Worm (Caenorhabditis elegans): ENCODE measurements around the gene nadk-2.
A peak's percentile ranks its signal among the peaks of the same experiment; 100 is the strongest.

Gene nadk-2

ce11 chrII:12053486-12053885, 4.1 kb downstream of the nadk-2 start (continued):
- TF ChIP-seq lin-11 (tag; optimal IDR thresholded peaks at IDR 0.05) = no peak
- no peak for TF ChIP-seq blmp-1 (tag; optimal IDR thresholded peaks at IDR 0.05; ENCODE audit: insufficient read depth)
- no peak for TF ChIP-seq R02D3.7 (tag; optimal IDR thresholded peaks at IDR 0.05)
- no peak for TF ChIP-seq lin-39 (tag; optimal IDR thresholded peaks at IDR 0.05)
- TF ChIP-seq C34F6.9 (tag; optimal IDR thresholded peaks at IDR 0.05) = no peak

- TF ChIP-seq ama-1 (optimal IDR thresholded peaks at IDR 0.05) = peak; percentile 76
- TF ChIP-seq peb-1 (tag; optimal IDR thresholded peaks at IDR 0.05) = no peak
Measured at ce11 chrII:12054150-12054549, 4.8 kb downstream of the nadk-2 start.

ce11 chrII:12054558-12054957, 5.2 kb downstream of the nadk-2 start:
- TF ChIP-seq fos-1 (tag; optimal IDR thresholded peaks at IDR 0.05) (no peak), nhr-25 (tag; optimal IDR thresholded peaks at IDR 0.05) (peak; percentile 14), ama-1 (optimal IDR thresholded peaks at IDR 0.05) (peak; percentile 50), sma-9 (GFP tag; optimal IDR thresholded peaks at IDR 0.05) (no peak), sma-9 (tag; optimal IDR thresholded peaks at IDR 0.05) (no peak)

ce11 chrII:12055408-12056140, 6.2 kb downstream of the nadk-2 start:
- no peak for TF ChIP-seq mbf-1 (tag; optimal IDR thresholded peaks at IDR 0.05)
- peak; percentile 5 for TF ChIP-seq lin-13 (GFP tag; optimal IDR thresholded peaks at IDR 0.05)
- no peak for TF ChIP-seq elt-3 (tag; optimal IDR thresholded peaks at IDR 0.05)

- TF ChIP-seq sma-3 (GFP tag; optimal IDR thresholded peaks at IDR 0.05) = peak; percentile 18
- TF ChIP-seq blmp-1 (tag; optimal IDR thresholded peaks at IDR 0.05; ENCODE audit: insufficient read depth) = no peak
- TF ChIP-seq R02D3.7 (tag; optimal IDR thresholded peaks at IDR 0.05) = no peak
- TF ChIP-seq sem-4 (tag; optimal IDR thresholded peaks at IDR 0.05) = no peak
- TF ChIP-seq ceh-82 (tag; optimal IDR thresholded peaks at IDR 0.05) = no peak
- no peak for TF ChIP-seq ztf-4 (tag; optimal IDR thresholded peaks at IDR 0.05)
- no peak for TF ChIP-seq alr-1 (tag; optimal IDR thresholded peaks at IDR 0.05)
- TF ChIP-seq ama-1 (optimal IDR thresholded peaks at IDR 0.05) = peak; percentile 34
- TF ChIP-seq nhr-77 (tag; optimal IDR thresholded peaks at IDR 0.05) = no peak
Measured at ce11 chrII:12058298-12058697, 8.9 kb downstream of the nadk-2 start.

ce11 chrII:12059872-12060271, 10.5 kb downstream of the nadk-2 start:
- TF ChIP-seq peb-1 (tag; optimal IDR thresholded peaks at IDR 0.05) (no peak), nhr-21 (tag; optimal IDR thresholded peaks at IDR 0.05) (peak; percentile 6), nhr-25 (tag; optimal IDR thresholded peaks at IDR 0.05) (peak; percentile 56)

- TF ChIP-seq lin-39 (tag; optimal IDR thresholded peaks at IDR 0.05) = no peak
- no peak for TF ChIP-seq mbf-1 (tag; optimal IDR thresholded peaks at IDR 0.05)
- no peak for TF ChIP-seq sma-3 (GFP tag; optimal IDR thresholded peaks at IDR 0.05)
- TF ChIP-seq nhr-6 (tag; optimal IDR thresholded peaks at IDR 0.05) = no peak
- TF ChIP-seq ztf-4 (tag; optimal IDR thresholded peaks at IDR 0.05) = no peak
- TF ChIP-seq snpc-4 (tag; optimal IDR thresholded peaks at IDR 0.05) = no peak
Measured at ce11 chrII:12062521-12062920, 13.1 kb downstream of the nadk-2 start, which contains the start of gene arrd-7. arrd-7 (minus strand) TSS chrII:12062621.

ce11 chrII:12063076-12063475, 13.7 kb downstream of the nadk-2 start:
- TF ChIP-seq nhr-129 (tag; optimal IDR thresholded peaks at IDR 0.05) (no peak), skn-1 (tag; optimal IDR thresholded peaks at IDR 0.05) (no peak), unc-62 (GFP tag; optimal IDR thresholded peaks at IDR 0.05) (no peak), nhr-12 (tag; optimal IDR thresholded peaks at IDR 0.05) (no peak), alr-1 (tag; optimal IDR thresholded peaks at IDR 0.05) (no peak), fos-1 (tag; optimal IDR thresholded peaks at IDR 0.05) (peak; percentile 99), nhr-10 (tag; optimal IDR thresholded peaks at IDR 0.05) (no peak), blmp-1 (tag; optimal IDR thresholded peaks at IDR 0.05; ENCODE audit: insufficient read depth) (no peak), gmeb-1 (tag; optimal IDR thresholded peaks at IDR 0.05) (peak; percentile 30), ceh-82 (tag; optimal IDR thresholded peaks at IDR 0.05) (no peak), egl-27 (tag; optimal IDR thresholded peaks at IDR 0.05) (no peak), ztf-1 (GFP tag; conservative IDR thresholded peaks at IDR 0.05) (no peak), C34F6.9 (tag; optimal IDR thresholded peaks at IDR 0.05) (no peak), unc-39 (tag; optimal IDR thresholded peaks at IDR 0.05) (no peak), R02D3.7 (tag; optimal IDR thresholded peaks at IDR 0.05) (no peak), nhr-25 (tag; optimal IDR thresholded peaks at IDR 0.05) (no peak), sma-9 (GFP tag; optimal IDR thresholded peaks at IDR 0.05) (peak; percentile 13), sma-9 (tag; optimal IDR thresholded peaks at IDR 0.05) (no peak), sma-3 (GFP tag; optimal IDR thresholded peaks at IDR 0.05) (no peak), ztf-11 (tag; optimal IDR thresholded peaks at IDR 0.05) (no peak)
